Fruit fly (Drosophila melanogaster) whole organism, pupa: ENCODE data around the gene CG1265.
A peak's percentile ranks its signal among the peaks of the same experiment; 100 is the strongest.

ENCODE experiments used
- CG10348 ChIP-seq: fragments of 200-800 bp; sonication (Bioruptor generic); IDR thresholded peaks from 2 replicates; pipeline ENCODE4 v1.3.6; 2022; ENCODE audit warnings: missing biosample characterization, missing genetic modification characterization
- CG12605 ChIP-seq: fragments of 200-800 bp; sonication (Bioruptor generic); IDR thresholded peaks from 2 replicates; pipeline ENCODE4 v1.3.6; 2022; ENCODE audit warnings: missing biosample characterization, missing genetic modification characterization
- CG13204 ChIP-seq: fragments of 200-800 bp; sonication (Bioruptor generic); optimal IDR thresholded peaks from 2 replicates; lab custom pipeline; 2018; ENCODE audit warnings: missing biosample characterization, mild to moderate bottlenecking, missing genetic modification characterization, moderate library complexity
- CG14655 ChIP-seq: fragments of 200-800 bp; sonication (Bioruptor generic); optimal IDR thresholded peaks from 3 replicates; lab custom pipeline; 2017; ENCODE audit warnings: mild to moderate bottlenecking, missing biosample characterization, missing genetic modification reagents, missing genetic modification characterization
- CG15710 ChIP-seq: fragments of 200-800 bp; sonication (Bioruptor generic); optimal IDR thresholded peaks from 2 replicates; lab custom pipeline; 2018; ENCODE audit warnings: missing biosample characterization, mild to moderate bottlenecking, missing genetic modification characterization, moderate library complexity
- CG17806 ChIP-seq: fragments of 200-800 bp; sonication (Bioruptor generic); optimal IDR thresholded peaks from 2 replicates; lab custom pipeline; 2018; ENCODE audit warnings: missing biosample characterization, mild to moderate bottlenecking, missing genetic modification characterization, moderate library complexity
- CG32121 ChIP-seq: fragments of 200-800 bp; sonication (Bioruptor generic); IDR thresholded peaks from 2 replicates; pipeline ENCODE4 v1.3.6; 2022; ENCODE audit warnings: missing biosample characterization, missing genetic modification characterization
- CG34367 ChIP-seq: fragments of 200-800 bp; sonication (Bioruptor generic); optimal IDR thresholded peaks from 2 replicates; lab custom pipeline; 2018; ENCODE audit warnings: missing biosample characterization, mild to moderate bottlenecking, missing genetic modification characterization
- CG4496 ChIP-seq: fragments of 200-800 bp; sonication (Bioruptor generic); IDR thresholded peaks from 3 replicates; pipeline ENCODE4 v1.3.6; 2022; ENCODE audit warnings: missing biosample characterization, missing genetic modification characterization
- CG8159 ChIP-seq: fragments of 200-800 bp; sonication (Bioruptor generic); optimal IDR thresholded peaks from 3 replicates; lab custom pipeline; 2018; ENCODE audit warnings: missing biosample characterization, mild to moderate bottlenecking, missing genetic modification characterization, moderate library complexity
- CG8301 ChIP-seq: fragments of 200-800 bp; sonication (Bioruptor generic); optimal IDR thresholded peaks from 2 replicates; lab custom pipeline; 2018; ENCODE audit warnings: missing biosample characterization, mild to moderate bottlenecking, missing genetic modification characterization
- CG9948 ChIP-seq: fragments of 200-800 bp; sonication (Bioruptor generic); optimal IDR thresholded peaks from 2 replicates; lab custom pipeline; 2018; ENCODE audit warnings: missing biosample characterization, mild to moderate bottlenecking, missing genetic modification characterization, moderate library complexity
- D1 ChIP-seq: fragments of 200-800 bp; sonication (Bioruptor generic); optimal IDR thresholded peaks from 2 replicates; lab custom pipeline; 2018; ENCODE audit warnings: missing biosample characterization, mild to moderate bottlenecking, missing genetic modification characterization, moderate library complexity
- EcR ChIP-seq: fragments of 200-800 bp; sonication (Bioruptor generic); optimal IDR thresholded peaks from 3 replicates; lab custom pipeline; 2019; ENCODE audit warnings: missing biosample characterization, missing genetic modification characterization, mild to moderate bottlenecking, moderate library complexity, missing genetic modification reagents
- Ets98B ChIP-seq: fragments of 200-800 bp; sonication (Bioruptor generic); IDR thresholded peaks from 2 replicates; pipeline ENCODE4 v1.3.6; 2022; ENCODE audit warnings: missing biosample characterization, missing genetic modification characterization
- Pif1A ChIP-seq: fragments of 200-800 bp; sonication (Bioruptor generic); optimal IDR thresholded peaks from 3 replicates; lab custom pipeline; 2016; ENCODE audit warnings: missing biosample characterization, missing genetic modification characterization
- Pif1B ChIP-seq: fragments of 200-800 bp; sonication (Bioruptor generic); optimal IDR thresholded peaks from 3 replicates; lab custom pipeline; 2016; ENCODE audit warnings: missing biosample characterization, missing genetic modification characterization
- Snoo ChIP-seq: fragments of 200-800 bp; sonication (Bioruptor generic); optimal IDR thresholded peaks from 3 replicates; lab custom pipeline; 2017; ENCODE audit warnings: missing biosample characterization, mild to moderate bottlenecking, missing genetic modification characterization, inconsistent platforms
- fd96Ca ChIP-seq: fragments of 200-800 bp; sonication (Bioruptor generic); IDR thresholded peaks from 3 replicates; pipeline ENCODE4 v1.3.6; 2022; ENCODE audit warnings: missing biosample characterization, missing genetic modification characterization
- gl ChIP-seq: fragments of 200-800 bp; sonication (Bioruptor generic); optimal IDR thresholded peaks from 2 replicates; lab custom pipeline; 2018; ENCODE audit warnings: missing biosample characterization, mild to moderate bottlenecking, missing genetic modification characterization
- rn ChIP-seq: fragments of 200-800 bp; sonication (Bioruptor generic); IDR thresholded peaks from 2 replicates; pipeline ENCODE4 v1.3.6; 2022; ENCODE audit warnings: missing biosample characterization, missing genetic modification characterization

CG1265 gene

DNA sequence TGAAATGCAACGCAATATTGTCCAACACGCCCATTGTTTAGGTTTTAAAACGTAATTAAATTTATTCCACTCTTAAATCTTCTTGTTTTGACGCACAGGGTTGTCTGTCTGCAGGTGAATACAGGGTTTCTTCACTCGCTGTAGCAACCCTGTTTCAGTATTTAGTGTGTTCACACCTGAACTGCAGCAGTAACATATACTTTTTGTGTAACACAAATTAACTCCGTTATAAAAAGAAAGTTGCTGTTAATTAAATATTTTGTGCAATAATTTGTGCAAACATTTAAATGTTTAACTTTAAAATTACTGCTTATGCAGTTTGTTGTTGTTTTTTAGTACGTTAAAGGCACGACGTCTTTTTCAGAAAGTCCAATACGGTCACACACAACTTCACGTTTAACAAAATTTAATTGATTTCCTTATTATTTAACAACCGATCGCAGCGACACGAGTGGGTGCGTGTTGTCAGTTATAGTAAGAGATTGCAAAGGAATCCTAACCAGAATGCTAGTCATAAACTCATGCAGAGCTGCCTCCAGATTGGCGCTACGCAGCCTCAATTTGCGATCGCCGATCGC, 37.6 kb downstream of the CG1265 start, which contains the start of the genes CG15012 and Fdx2:
CG15012 (minus strand) TSS at position 127 of the 578 bp plus-strand sequence.
Fdx2 (plus strand) TSS at position 363 of the 578 bp plus-strand sequence.
- peak; percentile 16 for TF ChIP-seq CG15710 (tag; lab: Kevin White, UChicago)
- TF ChIP-seq CG32121 = no peak
- TF ChIP-seq rn (GFP tag; lab: Robert Waterston, UW) = no peak
- TF ChIP-seq CG14655 (GFP tag; lab: Kevin White, UChicago) = no peak
- no peak for TF ChIP-seq gl
- TF ChIP-seq CG17806 (tag; lab: Kevin White, UChicago) = peak; percentile 7
- TF ChIP-seq CG34367 = no peak
- no peak for TF ChIP-seq CG10348 (GFP tag; lab: Robert Waterston, UW)
- no peak for TF ChIP-seq D1 (tag; lab: Kevin White, UChicago)
- no peak for TF ChIP-seq CG12605
- TF ChIP-seq CG4496 (GFP tag; lab: Robert Waterston, UW) = no peak
- TF ChIP-seq Pif1B (GFP tag; lab: Kevin White, UChicago) = no peak
- TF ChIP-seq CG8301 (tag; lab: Kevin White, UChicago) = no peak
- no peak for TF ChIP-seq Snoo (tag; lab: Kevin White, UChicago)
- TF ChIP-seq fd96Ca (GFP tag; lab: Robert Waterston, UW) = no peak
- no peak for TF ChIP-seq Ets98B (GFP tag; lab: Robert Waterston, UW)

DNA sequence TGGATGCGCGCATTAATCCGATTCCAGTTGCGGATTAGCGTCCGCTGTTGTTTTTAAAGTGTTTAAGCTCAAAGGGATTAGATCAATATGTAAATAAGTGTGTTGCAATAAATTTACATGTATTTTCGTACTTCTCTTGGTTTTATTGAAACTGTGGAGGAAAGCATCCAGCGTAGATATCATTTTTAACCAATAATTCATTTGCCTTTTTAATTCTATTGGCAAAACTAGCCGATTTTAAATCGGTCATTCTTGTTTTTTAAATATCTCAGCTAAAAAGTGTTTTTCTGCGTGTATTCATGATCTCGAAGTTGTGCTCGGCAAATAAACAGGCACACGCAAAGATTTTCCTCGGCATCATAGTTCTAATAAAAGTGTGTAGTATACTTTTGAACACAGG, 38.7 kb downstream of the CG1265 start:
- TF ChIP-seq CG4496 (GFP tag; lab: Robert Waterston, UW) (0 out of 3 replicates have a peak, but pooled peaks have one; percentile 12), Snoo (tag; lab: Kevin White, UChicago) (no peak)
- TF ChIP-seq, all 21 proteins: peak for 1

DNA sequence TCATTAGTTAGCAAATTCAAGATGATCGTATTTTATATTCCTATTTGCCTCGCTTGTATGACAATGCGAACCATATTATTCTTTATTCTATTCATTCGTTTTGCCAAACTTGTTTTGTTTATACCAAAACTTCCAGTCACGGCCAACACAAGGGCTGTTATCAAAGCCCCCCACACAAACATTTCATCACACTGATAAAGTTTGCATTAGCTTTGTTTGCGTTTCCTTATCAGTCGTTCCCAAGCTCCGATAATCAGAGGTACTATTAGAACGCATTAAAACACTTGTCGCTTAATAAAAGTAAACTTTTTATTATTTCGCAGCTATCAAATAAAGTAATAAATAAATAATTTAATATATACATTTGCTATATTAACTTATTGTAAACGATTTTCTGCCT, 39.1 kb downstream of the CG1265 start:
- TF ChIP-seq Ets98B (GFP tag; lab: Robert Waterston, UW) (no peak), gl (no peak), CG32121 (no peak), CG8301 (tag; lab: Kevin White, UChicago) (no peak)

DNA sequence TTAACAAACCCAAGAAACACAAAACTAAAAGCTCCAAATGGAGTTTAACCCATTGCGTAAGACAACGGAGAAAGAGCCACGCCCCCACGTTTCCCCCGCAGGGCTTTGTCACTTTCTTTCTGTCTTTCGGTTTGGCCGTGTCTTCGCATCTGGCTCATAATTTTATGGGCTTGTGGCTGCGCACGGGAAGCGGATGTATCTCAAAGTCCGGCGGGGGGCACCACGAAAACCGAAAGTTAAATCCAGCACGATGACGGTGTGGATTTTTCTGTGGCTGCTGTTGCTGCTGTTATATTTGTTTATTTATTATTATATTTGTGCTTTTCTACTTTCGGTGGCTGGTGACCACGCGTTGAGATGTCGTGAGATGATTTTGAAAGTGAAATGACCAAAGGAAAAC, 42.2 kb downstream of the CG1265 start:
- TF ChIP-seq D1 (tag; lab: Kevin White, UChicago) = no peak
- TF ChIP-seq CG17806 (tag; lab: Kevin White, UChicago) = no peak
- TF ChIP-seq CG8301 (tag; lab: Kevin White, UChicago) = no peak
- no peak for TF ChIP-seq fd96Ca (GFP tag; lab: Robert Waterston, UW)
- TF ChIP-seq EcR = no peak
- TF ChIP-seq Pif1B (GFP tag; lab: Kevin White, UChicago) = no peak
- no peak for TF ChIP-seq CG4496 (GFP tag; lab: Robert Waterston, UW)
- TF ChIP-seq CG9948 (tag; lab: Kevin White, UChicago) = no peak
- TF ChIP-seq Ets98B (GFP tag; lab: Robert Waterston, UW) = no peak
- TF ChIP-seq CG15710 (tag; lab: Kevin White, UChicago) = no peak

DNA sequence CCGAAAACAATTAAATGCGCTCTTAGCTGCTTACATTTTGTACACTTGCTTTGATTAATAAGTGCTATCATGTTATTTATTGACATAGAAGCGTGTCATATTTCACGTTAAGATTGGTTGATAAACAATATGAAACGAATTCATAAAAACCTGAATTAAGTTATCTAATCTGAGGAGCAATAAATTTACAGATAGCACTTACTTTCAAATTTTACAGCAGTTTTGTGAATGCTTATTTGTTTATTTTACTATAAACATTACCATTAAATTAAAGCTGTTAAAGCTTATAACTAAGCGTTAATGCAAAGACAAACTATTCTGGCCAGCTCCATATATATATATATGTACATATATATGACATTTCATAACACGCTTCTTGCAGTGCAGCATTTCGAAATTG, 47.5 kb downstream of the CG1265 start:
- no peak for TF ChIP-seq D1 (tag; lab: Kevin White, UChicago)
- 0 out of 2 replicates have a peak, but pooled peaks have one; percentile 18 for TF ChIP-seq Ets98B (GFP tag; lab: Robert Waterston, UW)
- TF ChIP-seq CG4496 (GFP tag; lab: Robert Waterston, UW) = no peak
- TF ChIP-seq CG15710 (tag; lab: Kevin White, UChicago) = no peak
- no peak for TF ChIP-seq Snoo (tag; lab: Kevin White, UChicago)
- no peak for TF ChIP-seq CG9948 (tag; lab: Kevin White, UChicago)

DNA sequence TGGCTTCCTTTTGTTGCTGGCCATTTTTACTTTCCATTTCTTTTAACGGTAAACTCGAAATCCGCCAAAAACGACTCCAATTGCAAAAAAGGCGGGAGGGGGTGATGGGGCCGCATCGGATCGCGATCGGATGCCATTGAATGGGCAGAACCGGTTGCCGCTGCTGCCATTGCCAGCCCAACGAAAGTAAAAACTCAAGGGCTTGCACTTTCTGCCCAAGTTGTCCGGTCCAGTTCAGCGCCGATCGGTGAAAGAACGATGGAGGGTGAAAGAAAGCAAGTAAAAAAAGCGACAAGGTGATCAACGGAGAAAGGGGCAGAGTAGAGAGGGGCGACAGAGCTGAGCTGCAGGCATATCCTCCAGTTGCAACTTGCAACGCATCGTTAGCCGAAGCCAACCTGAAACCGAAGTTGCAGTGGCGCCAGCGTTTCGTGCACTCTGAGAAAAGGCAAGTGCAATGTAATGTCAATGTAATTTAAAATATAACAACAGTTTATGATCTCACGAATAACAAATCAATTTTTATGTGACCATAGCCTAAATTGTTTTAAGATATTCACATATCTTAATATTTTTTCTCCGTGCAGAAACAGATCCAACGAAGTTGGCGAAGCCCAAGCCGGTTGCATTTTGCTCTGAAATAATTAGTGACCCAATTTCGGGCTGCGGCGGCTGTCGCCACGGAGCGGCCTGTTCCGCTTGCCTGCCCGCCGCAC, 49.8 kb downstream of the CG1265 start:
- TF ChIP-seq CG8159 (peak; percentile 69), CG17806 (tag; lab: Kevin White, UChicago) (peak; percentile 76), Snoo (tag; lab: Kevin White, UChicago) (peak; percentile 80), CG14655 (GFP tag; lab: Kevin White, UChicago) (peak; percentile 89), fd96Ca (GFP tag; lab: Robert Waterston, UW) (peak; percentile 92), CG32121 (peak; percentile 95), CG12605 (peak; percentile 89), CG4496 (GFP tag; lab: Robert Waterston, UW) (peak; percentile 95), EcR (no peak), rn (GFP tag; lab: Robert Waterston, UW) (peak; percentile 77), Pif1A (GFP tag; lab: Kevin White, UChicago) (peak; percentile 90), CG34367 (peak; percentile 72), gl (peak; percentile 47), CG9948 (tag; lab: Kevin White, UChicago) (peak; percentile 48), Pif1B (GFP tag; lab: Kevin White, UChicago) (peak; percentile 85), CG10348 (GFP tag; lab: Robert Waterston, UW) (peak; percentile 69; the same call in 1 of the 2 replicates), Ets98B (GFP tag; lab: Robert Waterston, UW) (peak; percentile 96), D1 (tag; lab: Kevin White, UChicago) (peak; percentile 36), CG15710 (tag; lab: Kevin White, UChicago) (peak; percentile 80), CG8301 (tag; lab: Kevin White, UChicago) (peak; percentile 93), CG13204 (peak; percentile 48)
